Worm (Caenorhabditis elegans): Measurements from ENCODE around the gene C04E12.4.

C04E12.4 gene

ce11 chrV:3320005-3320404, 42.6 kb upstream of the C04E12.4 start, which contains the start of gene F35F10.14:
Gene F35F10.14, minus strand, starts transcription at chrV:3320105.
- TF ChIP-seq R02D3.7 (tag; optimal IDR thresholded peaks at IDR 0.05): no peak
- no peak for TF ChIP-seq lin-11 (tag; optimal IDR thresholded peaks at IDR 0.05)
- no peak for TF ChIP-seq ZK546.5 (tag; optimal IDR thresholded peaks at IDR 0.05)
- TF ChIP-seq zag-1 (tag; optimal IDR thresholded peaks at IDR 0.05): no peak
- TF ChIP-seq egl-27 (tag; optimal IDR thresholded peaks at IDR 0.05): no peak
- no peak for TF ChIP-seq dmd-4 (tag; optimal IDR thresholded peaks at IDR 0.05)
- TF ChIP-seq C34F6.9 (tag; optimal IDR thresholded peaks at IDR 0.05): no peak

ce11 chrV:3320432-3320831, 42.1 kb upstream of the C04E12.4 start, which contains the start of gene C17B7.14:
Gene C17B7.14, minus strand, starts transcription at chrV:3320532.
- TF ChIP-seq crh-2 (tag; optimal IDR thresholded peaks at IDR 0.05) (no peak), R02D3.7 (tag; optimal IDR thresholded peaks at IDR 0.05) (no peak), zag-1 (tag; optimal IDR thresholded peaks at IDR 0.05) (no peak), F13H6.1 (tag; optimal IDR thresholded peaks at IDR 0.05) (no peak), egl-27 (tag; optimal IDR thresholded peaks at IDR 0.05) (no peak), ztf-1 (GFP tag; conservative IDR thresholded peaks at IDR 0.05) (no peak), lsy-2 (tag; optimal IDR thresholded peaks at IDR 0.05) (no peak), nhr-23 (tag; optimal IDR thresholded peaks at IDR 0.05) (no peak), nhr-25 (tag; optimal IDR thresholded peaks at IDR 0.05) (no peak), lin-11 (tag; optimal IDR thresholded peaks at IDR 0.05) (no peak), sem-4 (tag; optimal IDR thresholded peaks at IDR 0.05) (no peak), ZK546.5 (tag; optimal IDR thresholded peaks at IDR 0.05) (no peak), lin-39 (tag; optimal IDR thresholded peaks at IDR 0.05) (no peak), fos-1 (tag; optimal IDR thresholded peaks at IDR 0.05) (no peak), C34F6.9 (tag; optimal IDR thresholded peaks at IDR 0.05) (no peak), ceh-82 (tag; optimal IDR thresholded peaks at IDR 0.05) (no peak), gmeb-1 (tag; optimal IDR thresholded peaks at IDR 0.05) (no peak)

ce11 chrV:3324178-3324577, 38.4 kb upstream of the C04E12.4 start, which contains the start of gene C17B7.8:
Gene C17B7.8, minus strand, starts transcription at chrV:3324278.
- TF ChIP-seq dmd-4 (tag; optimal IDR thresholded peaks at IDR 0.05) (no peak), snpc-4 (tag; optimal IDR thresholded peaks at IDR 0.05) (no peak)

- TF ChIP-seq elt-3 (tag; optimal IDR thresholded peaks at IDR 0.05) (no peak), ceh-82 (tag; optimal IDR thresholded peaks at IDR 0.05) (no peak), skn-1 (tag; optimal IDR thresholded peaks at IDR 0.05) (no peak), Y55F3AM.14 (GFP tag; optimal IDR thresholded peaks at IDR 0.05) (no peak), lin-13 (GFP tag; optimal IDR thresholded peaks at IDR 0.05) (no peak), aly-2 (tag; optimal IDR thresholded peaks at IDR 0.05) (no peak), sma-9 (GFP tag; optimal IDR thresholded peaks at IDR 0.05) (no peak), sma-9 (tag; optimal IDR thresholded peaks at IDR 0.05) (no peak), C34F6.9 (tag; optimal IDR thresholded peaks at IDR 0.05) (no peak), ama-1 (optimal IDR thresholded peaks at IDR 0.05) (no peak), unc-55 (GFP tag; optimal IDR thresholded peaks at IDR 0.05) (no peak), nhr-25 (tag; optimal IDR thresholded peaks at IDR 0.05) (no peak), gmeb-1 (tag; optimal IDR thresholded peaks at IDR 0.05) (no peak), nhr-6 (tag; optimal IDR thresholded peaks at IDR 0.05) (no peak), nhr-10 (tag; optimal IDR thresholded peaks at IDR 0.05) (no peak), lin-11 (tag; optimal IDR thresholded peaks at IDR 0.05) (no peak), peb-1 (tag; optimal IDR thresholded peaks at IDR 0.05) (no peak), sma-3 (GFP tag; optimal IDR thresholded peaks at IDR 0.05) (no peak), ztf-1 (GFP tag; conservative IDR thresholded peaks at IDR 0.05) (no peak)
Measured at ce11 chrV:3332023-3332422, 30.6 kb upstream of the C04E12.4 start, which contains the start of gene C17B7.9. Gene C17B7.9, minus strand, starts transcription at chrV:3332123.

- TF ChIP-seq R02D3.7 (tag; optimal IDR thresholded peaks at IDR 0.05) (no peak), nhr-23 (tag; optimal IDR thresholded peaks at IDR 0.05) (no peak), nhr-129 (tag; optimal IDR thresholded peaks at IDR 0.05) (no peak), ztf-4 (tag; optimal IDR thresholded peaks at IDR 0.05) (no peak), aly-2 (tag; optimal IDR thresholded peaks at IDR 0.05) (no peak), mdl-1 (tag; optimal IDR thresholded peaks at IDR 0.05) (no peak), lin-11 (tag; optimal IDR thresholded peaks at IDR 0.05) (no peak), ZK546.5 (tag; optimal IDR thresholded peaks at IDR 0.05) (no peak), peb-1 (tag; optimal IDR thresholded peaks at IDR 0.05) (no peak), egl-27 (tag; optimal IDR thresholded peaks at IDR 0.05) (no peak), alr-1 (tag; optimal IDR thresholded peaks at IDR 0.05) (no peak), unc-55 (GFP tag; optimal IDR thresholded peaks at IDR 0.05) (no peak), lin-13 (GFP tag; optimal IDR thresholded peaks at IDR 0.05) (no peak), mbf-1 (tag; optimal IDR thresholded peaks at IDR 0.05) (no peak), nhr-77 (tag; optimal IDR thresholded peaks at IDR 0.05) (no peak), lsy-2 (tag; optimal IDR thresholded peaks at IDR 0.05) (no peak), unc-62 (GFP tag; optimal IDR thresholded peaks at IDR 0.05) (no peak), nhr-25 (tag; optimal IDR thresholded peaks at IDR 0.05) (no peak)
Measured at ce11 chrV:3333334-3333733, 29.2 kb upstream of the C04E12.4 start, which contains the start of gene C17B7.5. Gene C17B7.5, plus strand, starts transcription at chrV:3333634.

All from whole organism, L2 larva.